Worm (Caenorhabditis elegans): ENCODE data around the gene lipl-1.
A peak's percentile ranks its signal among the peaks of the same experiment; 100 is the strongest.

Gene lipl-1

ce11 chrV:12882370-12882769 lies 37.4 kb upstream of the lipl-1 start:
- TF ChIP-seq nhr-10 (tag; optimal IDR thresholded peaks at IDR 0.05) (no peak), ztf-11 (tag; optimal IDR thresholded peaks at IDR 0.05) (no peak), ztf-4 (tag; optimal IDR thresholded peaks at IDR 0.05) (no peak), unc-62 (GFP tag; optimal IDR thresholded peaks at IDR 0.05) (no peak), ceh-82 (tag; optimal IDR thresholded peaks at IDR 0.05) (no peak), mbf-1 (tag; optimal IDR thresholded peaks at IDR 0.05) (no peak), nhr-21 (tag; optimal IDR thresholded peaks at IDR 0.05) (no peak), C34F6.9 (tag; optimal IDR thresholded peaks at IDR 0.05) (no peak), elt-1 (tag; optimal IDR thresholded peaks at IDR 0.05) (no peak), skn-1 (tag; optimal IDR thresholded peaks at IDR 0.05) (no peak), lsy-2 (tag; optimal IDR thresholded peaks at IDR 0.05) (no peak), mdl-1 (tag; optimal IDR thresholded peaks at IDR 0.05) (no peak), aly-2 (tag; optimal IDR thresholded peaks at IDR 0.05) (no peak), gmeb-1 (tag; optimal IDR thresholded peaks at IDR 0.05) (no peak), nhr-25 (tag; optimal IDR thresholded peaks at IDR 0.05) (no peak), sma-9 (GFP tag; optimal IDR thresholded peaks at IDR 0.05) (no peak), sma-9 (tag; optimal IDR thresholded peaks at IDR 0.05) (no peak), nhr-77 (tag; optimal IDR thresholded peaks at IDR 0.05) (no peak)

DNA sequence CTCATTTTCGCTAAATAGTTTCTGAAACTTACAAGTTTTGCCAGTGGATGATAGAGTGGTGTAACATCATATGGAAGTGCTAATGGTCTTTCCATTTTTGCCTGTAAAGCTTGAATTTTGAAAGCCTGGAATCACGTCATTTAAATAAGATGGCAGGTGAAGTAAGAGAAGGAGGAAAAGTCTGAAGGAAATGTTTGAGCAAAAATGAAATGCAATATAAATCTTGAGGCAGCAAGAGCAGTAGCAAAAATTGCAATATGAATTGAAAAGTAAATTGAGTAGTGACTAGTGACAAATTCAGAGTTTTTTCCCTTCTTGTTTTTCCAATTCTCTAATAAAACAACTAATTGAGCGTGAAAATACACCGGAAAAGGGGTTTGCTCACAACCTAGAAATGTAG lies 33.9 kb upstream of the lipl-1 start, which contains the start of gene glb-24:
glb-24 (minus strand) TSS at position 101 of the 400 bp plus-strand sequence.
- TF ChIP-seq gmeb-1 (tag; optimal IDR thresholded peaks at IDR 0.05) (no peak), nhr-6 (tag; optimal IDR thresholded peaks at IDR 0.05) (no peak)

DNA sequence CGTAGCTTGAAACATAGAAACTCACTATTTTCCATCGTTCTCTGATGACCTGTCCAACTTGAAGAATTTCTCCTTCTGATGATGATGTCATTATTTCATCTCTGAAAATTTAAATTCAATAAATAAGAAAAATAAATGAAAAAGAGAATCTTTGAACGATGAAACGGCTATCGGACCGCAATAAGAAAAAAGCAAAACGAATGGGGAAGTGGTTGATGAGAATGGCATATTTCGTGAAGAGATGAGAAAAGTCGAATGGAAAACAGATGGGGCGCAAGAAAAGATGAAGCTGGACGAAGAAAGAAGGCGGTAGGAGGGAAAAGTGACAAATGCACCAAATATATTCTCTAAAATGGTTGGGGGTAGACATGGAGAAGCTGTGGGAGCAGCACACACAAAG lies 24.0 kb upstream of the lipl-1 start, which contains the start of gene ttbk-7:
ttbk-7 (minus strand) TSS at position 101 of the 400 bp plus-strand sequence.
- no peak for TF ChIP-seq egl-27 (tag; optimal IDR thresholded peaks at IDR 0.05)
- TF ChIP-seq mbf-1 (tag; optimal IDR thresholded peaks at IDR 0.05) = no peak
- no peak for TF ChIP-seq unc-62 (GFP tag; optimal IDR thresholded peaks at IDR 0.05)
- no peak for TF ChIP-seq elt-1 (tag; optimal IDR thresholded peaks at IDR 0.05)
- TF ChIP-seq zag-1 (tag; optimal IDR thresholded peaks at IDR 0.05) = no peak
- TF ChIP-seq nhr-21 (tag; optimal IDR thresholded peaks at IDR 0.05) = no peak
- no peak for TF ChIP-seq nhr-10 (tag; optimal IDR thresholded peaks at IDR 0.05)
- TF ChIP-seq ama-1 (optimal IDR thresholded peaks at IDR 0.05) = no peak
- TF ChIP-seq ceh-82 (tag; optimal IDR thresholded peaks at IDR 0.05) = no peak
- no peak for TF ChIP-seq ztf-11 (tag; optimal IDR thresholded peaks at IDR 0.05)
- no peak for TF ChIP-seq peb-1 (tag; optimal IDR thresholded peaks at IDR 0.05)
- no peak for TF ChIP-seq lin-39 (tag; optimal IDR thresholded peaks at IDR 0.05)
- no peak for TF ChIP-seq C34F6.9 (tag; optimal IDR thresholded peaks at IDR 0.05)
- no peak for TF ChIP-seq nhr-23 (tag; optimal IDR thresholded peaks at IDR 0.05)
- TF ChIP-seq nhr-77 (tag; optimal IDR thresholded peaks at IDR 0.05) = no peak
- no peak for TF ChIP-seq lsy-2 (tag; optimal IDR thresholded peaks at IDR 0.05)
- no peak for TF ChIP-seq fos-1 (tag; optimal IDR thresholded peaks at IDR 0.05)
- TF ChIP-seq ztf-1 (GFP tag; conservative IDR thresholded peaks at IDR 0.05) = no peak

DNA sequence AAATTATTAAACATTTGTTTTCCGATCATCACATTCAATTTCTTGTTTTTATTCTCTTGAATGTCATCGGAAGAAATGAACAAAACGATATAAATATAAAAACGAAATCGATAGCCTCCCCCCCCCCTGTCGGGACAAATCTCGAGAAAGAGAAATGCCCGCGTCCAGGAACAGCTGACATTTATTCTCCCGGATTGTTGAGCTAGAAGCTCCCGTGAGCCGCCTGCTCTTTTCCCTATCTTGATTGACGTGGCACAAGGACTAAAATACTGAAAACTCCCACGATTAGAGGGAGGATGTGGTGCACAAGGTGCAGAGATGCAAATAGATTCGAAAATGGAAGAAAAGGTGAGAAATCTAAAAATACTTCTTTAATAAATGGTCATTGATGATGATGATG lies 22.9 kb upstream of the lipl-1 start:
- TF ChIP-seq crh-2 (tag; optimal IDR thresholded peaks at IDR 0.05) (peak; percentile 22), alr-1 (tag; optimal IDR thresholded peaks at IDR 0.05) (no peak), nhr-129 (tag; optimal IDR thresholded peaks at IDR 0.05) (peak; percentile 14), F13H6.1 (tag; optimal IDR thresholded peaks at IDR 0.05) (peak; percentile 15), mbf-1 (tag; optimal IDR thresholded peaks at IDR 0.05) (no peak)

DNA sequence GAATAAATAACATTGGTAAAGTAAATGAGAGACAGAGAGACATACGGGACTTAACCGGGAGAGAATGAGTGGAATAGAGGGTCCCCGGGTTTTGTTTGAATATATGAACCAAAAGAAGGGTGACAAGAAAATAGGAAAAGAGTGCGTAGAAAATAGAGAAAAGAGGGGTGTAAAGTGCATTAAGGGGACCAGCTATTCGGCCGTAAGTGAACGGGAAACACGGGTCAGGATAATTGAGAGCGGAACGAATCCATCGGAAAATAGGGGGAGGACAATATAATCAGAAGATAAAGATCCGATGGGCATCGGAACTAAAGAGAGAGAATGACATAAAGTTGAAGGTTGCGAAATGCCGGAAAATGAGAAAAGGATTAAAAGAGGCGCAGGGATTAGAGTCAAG lies 22.4 kb upstream of the lipl-1 start:
- TF ChIP-seq egl-27 (tag; optimal IDR thresholded peaks at IDR 0.05) (no peak), R02D3.7 (tag; optimal IDR thresholded peaks at IDR 0.05) (no peak), lin-13 (GFP tag; optimal IDR thresholded peaks at IDR 0.05) (no peak), nhr-11 (tag; optimal IDR thresholded peaks at IDR 0.05) (no peak), crh-2 (tag; optimal IDR thresholded peaks at IDR 0.05) (no peak), unc-55 (GFP tag; optimal IDR thresholded peaks at IDR 0.05) (peak; percentile 26)
